Fruit fly (Drosophila melanogaster) whole organism, pupa: ENCODE results near the gene CG4452.

ENCODE experiments used
- CG34367 ChIP-seq: fragments of 200-800 bp; sonication (Bioruptor generic); optimal IDR thresholded peaks from 2 replicates; lab custom pipeline; 2018; ENCODE audit warnings: missing biosample characterization, mild to moderate bottlenecking, missing genetic modification characterization
- rn ChIP-seq: fragments of 200-800 bp; sonication (Bioruptor generic); IDR thresholded peaks from 2 replicates; pipeline ENCODE4 v1.3.6; 2022; ENCODE audit warnings: missing biosample characterization, missing genetic modification characterization

DNA sequence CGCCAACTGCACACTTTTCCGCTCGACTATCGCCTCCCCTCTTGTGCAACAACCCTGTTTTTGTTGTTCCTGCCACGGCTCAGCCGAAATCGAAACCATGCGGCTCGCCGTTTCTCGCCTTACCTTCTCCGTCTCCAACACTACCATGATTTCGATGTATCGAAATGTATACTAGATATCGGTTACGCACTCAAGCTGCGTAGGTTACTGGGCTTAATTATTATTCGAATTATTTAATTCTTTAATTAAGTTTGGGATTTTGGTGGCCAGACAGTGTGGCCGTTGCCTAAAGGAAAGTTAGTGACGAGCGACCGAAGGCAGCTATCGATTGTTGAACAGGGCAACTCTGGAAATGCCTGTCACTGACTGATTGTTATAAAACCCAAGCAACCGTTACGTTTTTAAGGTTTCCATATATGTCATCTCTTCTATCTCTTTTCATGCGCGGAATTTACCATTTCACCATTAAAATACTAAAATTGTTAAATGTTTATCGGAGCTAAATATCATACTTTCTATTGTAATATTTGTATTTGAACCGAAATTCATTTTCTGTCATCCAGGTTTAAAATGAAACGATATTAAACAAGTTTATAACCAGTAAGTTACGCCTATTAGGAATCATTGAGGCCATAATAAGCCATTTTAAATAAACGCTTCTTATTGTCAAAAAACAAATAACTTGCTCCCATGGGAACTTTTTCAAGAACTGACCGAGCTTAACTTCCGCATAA, 35.1 kb downstream of the CG4452 start, which contains the start of gene eIF4E1:
- no peak for TF ChIP-seq rn
- no peak for TF ChIP-seq CG34367 (tag; lab: Kevin White, UChicago)
